Fruit fly (Drosophila melanogaster) whole organism, embryonic: ENCODE measurements around the gene Atat.

Source experiments
- Atf-2 ChIP-seq: fragments of 200-800 bp; sonication (Bioruptor generic); optimal IDR thresholded peaks from 2 replicates; lab custom pipeline; 2016; ENCODE audit warnings: missing biosample characterization, missing genetic modification characterization
- Atf3 ChIP-seq: fragments of 200-800 bp; sonication (Bioruptor generic); optimal IDR thresholded peaks from 3 replicates; lab custom pipeline; 2016; ENCODE audit warnings: missing biosample characterization, missing genetic modification characterization
- Atf6 ChIP-seq: fragments of 200-800 bp; sonication (Bioruptor generic); IDR thresholded peaks from 2 replicates; pipeline ENCODE4 v1.3.6; 2022; ENCODE audit warnings: missing biosample characterization, missing genetic modification characterization
- Blimp-1 ChIP-seq: fragments of 200-800 bp; sonication (Bioruptor generic); optimal IDR thresholded peaks from 3 replicates; lab custom pipeline; 2018; ENCODE audit warnings: missing biosample characterization, missing genetic modification characterization, mild to moderate bottlenecking, moderate library complexity, missing genetic modification reagents
- C15 ChIP-seq: fragments of 200-800 bp; sonication (Bioruptor generic); IDR thresholded peaks from 3 replicates; pipeline ENCODE4 v1.3.6; 2022; ENCODE audit warnings: missing biosample characterization, missing genetic modification characterization
- CG10147 ChIP-seq: fragments of 200-800 bp; sonication (Bioruptor generic); optimal IDR thresholded peaks from 2 replicates; lab custom pipeline; 2019; ENCODE audit warnings: missing biosample characterization, mild to moderate bottlenecking, missing genetic modification characterization, moderate library complexity
- CG12299 ChIP-seq: fragments of 200-800 bp; sonication (Bioruptor generic); optimal IDR thresholded peaks from 2 replicates; lab custom pipeline; 2018; ENCODE audit warnings: missing biosample characterization, mild to moderate bottlenecking, missing genetic modification characterization
- CG12942 ChIP-seq: fragments of 200-800 bp; sonication (Bioruptor generic); optimal IDR thresholded peaks from 3 replicates; lab custom pipeline; 2016; ENCODE audit warnings: missing biosample characterization, missing genetic modification characterization
- CG14710 ChIP-seq: fragments of 200-800 bp; sonication (Bioruptor generic); optimal IDR thresholded peaks from 3 replicates; lab custom pipeline; 2019; ENCODE audit warnings: missing biosample characterization, mild to moderate bottlenecking, missing genetic modification characterization, moderate library complexity
- CG14965 ChIP-seq: fragments of 200-800 bp; sonication (Bioruptor generic); optimal IDR thresholded peaks from 2 replicates; lab custom pipeline; 2016; ENCODE audit warnings: missing biosample characterization, missing genetic modification characterization, borderline replicate concordance
- CG1529 ChIP-seq: fragments of 200-800 bp; sonication (Bioruptor generic); optimal IDR thresholded peaks from 3 replicates; lab custom pipeline; 2018; ENCODE audit warnings: missing biosample characterization, missing genetic modification characterization
- CG17361 ChIP-seq: fragments of 200-800 bp; sonication (Bioruptor generic); IDR thresholded peaks from 3 replicates; pipeline ENCODE4 v1.3.6; 2022; ENCODE audit warnings: missing biosample characterization, missing genetic modification characterization
- CG17385 ChIP-seq: fragments of 200-800 bp; sonication (Bioruptor generic); optimal IDR thresholded peaks from 3 replicates; lab custom pipeline; 2018; ENCODE audit warnings: missing biosample characterization, mild to moderate bottlenecking, missing genetic modification characterization
- CG1832 ChIP-seq: fragments of 200-800 bp; sonication (Bioruptor generic); optimal IDR thresholded peaks from 2 replicates; lab custom pipeline; 2017; ENCODE audit warnings: missing biosample characterization, mild to moderate bottlenecking, missing genetic modification characterization, inconsistent platforms
- CG2120 ChIP-seq: fragments of 200-800 bp; sonication (Bioruptor generic); optimal IDR thresholded peaks from 3 replicates; lab custom pipeline; 2016; ENCODE audit warnings: missing biosample characterization, missing genetic modification characterization
- CG2712 ChIP-seq: fragments of 200-800 bp; optimal IDR thresholded peaks from 3 replicates; lab custom pipeline; 2019; ENCODE audit warnings: missing biosample characterization, mild to moderate bottlenecking, missing genetic modification characterization, moderate library complexity
- CG3065 ChIP-seq: fragments of 200-800 bp; sonication (Bioruptor generic); optimal IDR thresholded peaks from 2 replicates; lab custom pipeline; 2016; ENCODE audit warnings: missing biosample characterization, missing genetic modification characterization
- CG31224 ChIP-seq: fragments of 200-800 bp; sonication (Bioruptor generic); IDR thresholded peaks from 2 replicates; pipeline ENCODE4 v1.3.6; 2022; ENCODE audit warnings: missing biosample characterization, missing genetic modification characterization
- CG31441 ChIP-seq: fragments of 200-800 bp; sonication (Bioruptor generic); IDR thresholded peaks from 2 replicates; pipeline ENCODE4 v1.3.6; 2022; ENCODE audit warnings: missing biosample characterization, missing genetic modification characterization
- CG7357 ChIP-seq: fragments of 200-800 bp; sonication (Bioruptor generic); IDR thresholded peaks from 3 replicates; pipeline ENCODE4 v1.3.6; 2022; ENCODE audit warnings: missing biosample characterization, missing genetic modification characterization
- CG8089 ChIP-seq: fragments of 200-800 bp; sonication (Bioruptor generic); optimal IDR thresholded peaks from 3 replicates; lab custom pipeline; 2016; ENCODE audit warnings: missing biosample characterization, missing genetic modification characterization
- CG9215 ChIP-seq: fragments of 200-800 bp; sonication (Bioruptor generic); IDR thresholded peaks from 2 replicates; pipeline ENCODE4 v1.3.6; 2022; ENCODE audit warnings: missing biosample characterization, missing genetic modification characterization
- CG9727 ChIP-seq: fragments of 200-800 bp; sonication (Bioruptor generic); optimal IDR thresholded peaks from 3 replicates; lab custom pipeline; 2017; ENCODE audit warnings: missing biosample characterization, mild to moderate bottlenecking, missing genetic modification characterization
- CoRest ChIP-seq: fragments of 200-800 bp; sonication (Bioruptor generic); optimal IDR thresholded peaks from 3 replicates; lab custom pipeline; 2018; ENCODE audit warnings: missing biosample characterization, mild to moderate bottlenecking, missing genetic modification characterization, moderate library complexity
- Deaf1 ChIP-seq: fragments of 200-800 bp; optimal IDR thresholded peaks from 3 replicates; lab custom pipeline; 2019; ENCODE audit warnings: missing biosample characterization, mild to moderate bottlenecking, missing genetic modification characterization, moderate library complexity
- GATAe ChIP-seq: fragments of 200-800 bp; sonication (Bioruptor generic); conservative IDR thresholded peaks from 2 replicates; pipeline ENCODE4 v1.3.6; 2022; ENCODE audit warnings: missing biosample characterization, missing genetic modification characterization
- H15 ChIP-seq: fragments of 200-800 bp; sonication (Bioruptor generic); IDR thresholded peaks from 3 replicates; pipeline ENCODE4 v1.3.6; 2022; ENCODE audit warnings: missing biosample characterization, missing genetic modification characterization
- HHEX ChIP-seq: fragments of 200-800 bp; sonication (Bioruptor generic); optimal IDR thresholded peaks from 3 replicates; lab custom pipeline; 2017; ENCODE audit warnings: missing biosample characterization, mild to moderate bottlenecking, missing genetic modification characterization, missing genetic modification reagents
- Hr51 ChIP-seq, 2 experiments: fragments of 200-800 bp; sonication (Bioruptor generic); optimal IDR thresholded peaks; 2 replicates in 1 of 2; 3 replicates in 1 of 2; lab custom pipeline; 2016 to 2018; ENCODE audit warnings: missing biosample characterization in 2 of 2, missing genetic modification characterization in 2 of 2, mild to moderate bottlenecking in 1 of 2, moderate library complexity in 1 of 2
- Meics ChIP-seq: fragments of 200-800 bp; sonication (Bioruptor generic); optimal IDR thresholded peaks from 2 replicates; lab custom pipeline; 2017; ENCODE audit warnings: missing biosample characterization, mild to moderate bottlenecking, missing genetic modification characterization
- NfI ChIP-seq: fragments of 200-800 bp; sonication (Bioruptor generic); optimal IDR thresholded peaks from 3 replicates; lab custom pipeline; 2018; ENCODE audit warnings: missing biosample characterization, mild to moderate bottlenecking, missing genetic modification characterization, moderate library complexity
- Sry-β ChIP-seq: fragments of 200-800 bp; sonication (Bioruptor generic); optimal IDR thresholded peaks from 2 replicates; lab custom pipeline; 2018; ENCODE audit warnings: missing biosample characterization, mild to moderate bottlenecking, missing genetic modification characterization, moderate library complexity
- Tbp ChIP-seq: fragments of >200 bp; optimal IDR thresholded peaks from 2 replicates; lab custom pipeline; 2018; ENCODE audit warnings: missing biosample characterization, missing genetic modification characterization
- Xrp1 ChIP-seq: fragments of 200-800 bp; sonication (Bioruptor generic); IDR thresholded peaks from 2 replicates; pipeline ENCODE4 v1.3.6; 2022; ENCODE audit warnings: missing biosample characterization, missing genetic modification characterization
- chn ChIP-seq: fragments of 200-800 bp; sonication (Bioruptor generic); optimal IDR thresholded peaks from 2 replicates; lab custom pipeline; 2016; ENCODE audit warnings: missing biosample characterization, missing genetic modification characterization
- cwo ChIP-seq: fragments of 200-800 bp; sonication (Bioruptor generic); optimal IDR thresholded peaks from 3 replicates; lab custom pipeline; 2017; ENCODE audit warnings: missing biosample characterization, missing genetic modification characterization, mild to moderate bottlenecking, moderate library complexity, missing genetic modification reagents
- dmrt11E ChIP-seq: fragments of 200-800 bp; sonication (Bioruptor generic); optimal IDR thresholded peaks from 3 replicates; lab custom pipeline; 2018; ENCODE audit warnings: missing biosample characterization, mild to moderate bottlenecking, missing genetic modification characterization, moderate library complexity
- ems ChIP-seq: fragments of 200-800 bp; sonication (Bioruptor generic); optimal IDR thresholded peaks from 3 replicates; lab custom pipeline; 2016; ENCODE audit warnings: missing biosample characterization, missing genetic modification characterization
- gem ChIP-seq: fragments of 200-800 bp; sonication (Bioruptor generic); optimal IDR thresholded peaks from 2 replicates; lab custom pipeline; 2019; ENCODE audit warnings: missing biosample characterization, mild to moderate bottlenecking, missing genetic modification characterization, moderate library complexity
- gt ChIP-seq: fragments of 200-800 bp; sonication (Bioruptor generic); IDR thresholded peaks from 2 replicates; pipeline ENCODE4 v1.3.6; 2022; ENCODE audit warnings: missing biosample characterization, missing genetic modification characterization
- jigr1 ChIP-seq: fragments of 200-800 bp; sonication (Bioruptor generic); IDR thresholded peaks from 3 replicates; pipeline ENCODE4 v1.3.6; 2022; ENCODE audit warnings: missing biosample characterization, missing genetic modification characterization
- mirr ChIP-seq: fragments of 200-800 bp; sonication (Bioruptor generic); optimal IDR thresholded peaks from 3 replicates; lab custom pipeline; 2018; ENCODE audit warnings: missing biosample characterization, mild to moderate bottlenecking, missing genetic modification characterization
- onecut ChIP-seq: fragments of 200-800 bp; sonication (Bioruptor generic); IDR thresholded peaks from 2 replicates; pipeline ENCODE4 v1.3.6; 2022; ENCODE audit warnings: missing biosample characterization, missing genetic modification characterization
- pho ChIP-seq: fragments of 200-800 bp; sonication (Bioruptor generic); optimal IDR thresholded peaks from 2 replicates; lab custom pipeline; 2016; ENCODE audit warnings: missing biosample characterization, missing genetic modification characterization
- pum ChIP-seq: fragments of 200-800 bp; sonication (Bioruptor generic); optimal IDR thresholded peaks from 2 replicates; lab custom pipeline; 2016; ENCODE audit warnings: missing biosample characterization, missing genetic modification characterization
- sima ChIP-seq: fragments of 200-800 bp; sonication (Bioruptor generic); optimal IDR thresholded peaks from 2 replicates; lab custom pipeline; 2016; ENCODE audit warnings: missing biosample characterization, missing genetic modification characterization
- sisA ChIP-seq: fragments of 200-800 bp; sonication (Bioruptor generic); IDR thresholded peaks from 2 replicates; pipeline ENCODE4 v1.3.6; 2022; ENCODE audit warnings: missing biosample characterization, missing genetic modification characterization
- sob ChIP-seq: fragments of 200-800 bp; sonication (Bioruptor generic); IDR thresholded peaks from 2 replicates; pipeline ENCODE4 v1.3.6; 2022; ENCODE audit warnings: missing biosample characterization, missing genetic modification characterization
- tap ChIP-seq: fragments of 200-800 bp; optimal IDR thresholded peaks from 3 replicates; lab custom pipeline; 2019; ENCODE audit warnings: missing biosample characterization, mild to moderate bottlenecking, missing genetic modification characterization, moderate library complexity
- tgo ChIP-seq: fragments of 200-800 bp; sonication (Bioruptor generic); IDR thresholded peaks from 3 replicates; pipeline ENCODE4 v1.3.6; 2022; ENCODE audit warnings: missing biosample characterization, missing genetic modification characterization
- vvl ChIP-seq: fragments of 200-800 bp; sonication (Bioruptor generic); IDR thresholded peaks from 2 replicates; pipeline ENCODE4 v1.3.6; 2022; ENCODE audit warnings: missing biosample characterization, missing genetic modification characterization
- zen ChIP-seq: fragments of 200-800 bp; sonication (Bioruptor generic); optimal IDR thresholded peaks from 3 replicates; lab custom pipeline; 2018; ENCODE audit warnings: missing biosample characterization, mild to moderate bottlenecking, missing genetic modification characterization, moderate library complexity

The Atat gene

DNA sequence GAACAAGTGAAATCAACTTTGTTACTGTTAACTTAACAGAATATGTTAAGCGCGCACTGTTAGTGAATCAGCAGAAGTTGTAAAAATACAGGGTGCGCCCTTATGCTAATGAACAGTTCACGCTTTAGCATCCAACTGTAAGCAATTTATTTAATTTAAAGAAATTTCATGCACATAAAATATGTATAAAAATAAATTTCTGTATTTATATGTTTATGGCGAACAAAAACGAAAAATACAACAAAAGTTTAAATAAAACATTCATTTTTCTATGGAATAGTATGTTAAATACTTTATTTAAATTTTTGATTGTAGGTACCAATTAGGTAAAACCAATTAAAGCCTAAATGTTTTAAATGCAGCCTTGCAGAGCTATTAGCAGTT is 2.0 kb downstream of the Atat start (continued):
- TF ChIP-seq vvl (peak; percentile 91), Atf-2 (no peak), NfI (GFP tag; lab: Kevin White, UChicago) (peak; percentile 10), pho (GFP tag; lab: Kevin White, UChicago) (no peak), CG31224 (GFP tag; lab: Robert Waterston, UW) (no peak), C15 (GFP tag; lab: Robert Waterston, UW) (no peak), ems (no peak), H15 (GFP tag; lab: Robert Waterston, UW) (no peak), Tbp (GFP tag; lab: Kevin White, UChicago) (no peak), Sry-β (no peak), pum (no peak), CG10147 (GFP tag; lab: Kevin White, UChicago) (peak; percentile 22), CoRest (peak; percentile 32), CG17385 (GFP tag; lab: Kevin White, UChicago) (peak; percentile 43), gt (GFP tag; lab: Robert Waterston, UW) (no peak), sima (GFP tag; lab: Kevin White, UChicago) (no peak), CG3065 (GFP tag; lab: Kevin White, UChicago) (no peak), chn (GFP tag; lab: Kevin White, UChicago) (no peak), CG1832 (no peak), onecut (GFP tag; lab: Robert Waterston, UW) (no peak; the same call in 1 of the 2 replicates), CG12299 (tag; lab: Kevin White, UChicago) (peak; percentile 56), CG2712 (tag; lab: Kevin White, UChicago) (peak; percentile 57), zen (no peak), GATAe (no peak), sob (GFP tag; lab: Robert Waterston, UW) (no peak), CG8089 (GFP tag; lab: Kevin White, UChicago) (no peak), mirr (GFP tag; lab: Kevin White, UChicago) (no peak), CG1529 (GFP tag; lab: Kevin White, UChicago) (no peak), Deaf1 (tag; lab: Kevin White, UChicago) (peak; percentile 14), CG14965 (GFP tag; lab: Kevin White, UChicago) (no peak), cwo (GFP tag; lab: Kevin White, UChicago) (peak; percentile 15), CG2120 (GFP tag; lab: Kevin White, UChicago) (peak; percentile 46), tgo (GFP tag; lab: Robert Waterston, UW) (no peak; the same call in 2 of the 3 replicates), jigr1 (GFP tag; lab: Robert Waterston, UW) (no peak), Xrp1 (GFP tag; lab: Robert Waterston, UW) (0 out of 2 replicates have a peak, but pooled peaks have one; percentile 21), CG12942 (GFP tag; lab: Kevin White, UChicago) (peak; percentile 5), Meics (GFP tag; lab: Kevin White, UChicago) (peak; percentile 59), CG17361 (GFP tag; lab: Robert Waterston, UW) (peak; percentile 47; the same call in 2 of the 3 replicates), Hr51 (GFP tag; optimal IDR thresholded peaks at IDR 0.05; lab: Kevin White, UChicago) (peak in 1 of 2 experiments; percentile 71), CG9727 (GFP tag; lab: Kevin White, UChicago) (peak; percentile 48), CG31441 (GFP tag; lab: Robert Waterston, UW) (peak; percentile 54), tap (tag; lab: Kevin White, UChicago) (peak; percentile 61), HHEX (GFP tag; lab: Kevin White, UChicago) (peak; percentile 57), CG7357 (GFP tag; lab: Robert Waterston, UW) (no peak), CG9215 (GFP tag; lab: Robert Waterston, UW) (no peak), CG14710 (tag; lab: Kevin White, UChicago) (peak; percentile 27), dmrt11E (tag; lab: Kevin White, UChicago) (peak; percentile 27), gem (tag; lab: Kevin White, UChicago) (peak; percentile 65), Atf3 (GFP tag; lab: Kevin White, UChicago) (no peak), Atf6 (GFP tag; lab: Robert Waterston, UW) (peak; percentile 42; the same call in 1 of the 2 replicates), sisA (GFP tag; lab: Robert Waterston, UW) (no peak), Blimp-1 (GFP tag; lab: Kevin White, UChicago) (peak; percentile 52)
